Worm (Caenorhabditis elegans) whole organism, midembryonic: ENCODE measurements around the gene srx-17.

Experiments
- cog-1 ChIP-seq: sonication (generic microtip); optimal IDR thresholded peaks from 2 replicates; lab custom pipeline; 2016; ENCODE audit warnings: missing genetic modification characterization, missing compliant biosample characterization
- klf-2 ChIP-seq: fragments of 200-800 bp; sonication (Bioruptor generic); conservative IDR thresholded peaks from 2 replicates; pipeline ENCODE4 v1.3.6; 2022; ENCODE audit warnings: missing genetic modification reagents, missing genetic modification characterization, missing compliant biosample characterization
- ref-1 ChIP-seq: fragments of 200-800 bp; sonication (Bioruptor generic); conservative IDR thresholded peaks from 2 replicates; pipeline ENCODE4 v1.3.6; 2022; ENCODE audit warnings: missing genetic modification reagents, missing genetic modification characterization, missing compliant biosample characterization
- tab-1 ChIP-seq: fragments of 200-800 bp; sonication (Bioruptor generic); IDR thresholded peaks from 2 replicates; pipeline ENCODE4 v1.3.6; 2022; ENCODE audit warnings: missing genetic modification characterization, missing compliant biosample characterization
- ztf-29 ChIP-seq: fragments of 200-800 bp; sonication (Bioruptor generic); IDR thresholded peaks from 2 replicates; pipeline ENCODE4 v1.3.6; 2022; ENCODE audit warnings: missing genetic modification reagents, missing genetic modification characterization, missing compliant biosample characterization

DNA sequence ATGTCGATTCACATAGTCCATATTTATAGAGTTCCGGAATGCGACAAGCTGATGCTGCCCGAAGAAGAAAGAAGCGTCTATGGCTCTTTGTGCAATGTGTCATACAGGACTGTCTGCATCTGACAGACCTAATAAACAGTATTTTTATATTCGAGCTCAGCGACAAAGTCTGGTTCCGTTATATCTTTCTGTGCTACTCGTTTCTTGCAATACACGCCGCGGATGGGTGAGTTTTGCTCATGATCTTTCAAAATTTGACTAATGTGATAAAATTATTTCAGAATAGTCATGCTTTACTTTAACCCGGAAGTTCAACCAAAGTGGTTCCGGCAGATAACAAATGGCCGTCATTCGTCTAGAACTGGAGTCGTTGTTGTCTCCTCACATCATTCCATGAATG is 22.7 kb downstream of the srx-17 start:
- TF ChIP-seq klf-2, result no peak
- no peak for TF ChIP-seq ztf-29
- TF ChIP-seq tab-1, result no peak
- TF ChIP-seq cog-1 (tag; lab: Kevin White, UChicago), result no peak
- TF ChIP-seq ref-1 (GFP tag; lab: Robert Waterston, UW), result no peak
